Fruit fly (Drosophila melanogaster): ENCODE measurements around the gene Gpdh3.

DNA sequence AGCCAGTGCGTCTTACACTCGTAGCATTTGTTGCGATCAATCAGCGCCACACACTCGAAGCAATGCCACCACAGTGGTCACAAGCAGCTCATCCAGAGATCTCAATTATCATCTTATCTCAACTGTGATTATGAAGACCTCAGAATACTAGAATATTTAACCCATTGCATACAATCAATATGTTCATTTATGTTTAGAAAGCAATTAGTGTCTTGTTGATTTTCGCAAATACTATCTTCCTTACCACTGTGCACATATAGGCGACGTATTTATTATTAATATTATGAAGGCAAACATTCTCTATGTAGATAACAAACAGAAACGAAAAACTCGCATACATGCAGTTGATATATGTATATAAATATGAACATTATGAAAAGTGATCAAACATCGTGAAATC lies 23.0 kb upstream of the Gpdh3 start:
- TF ChIP-seq CG13204 (GFP tag; optimal IDR thresholded peaks at IDR 0.05): no peak
- TF ChIP-seq gl (tag; optimal IDR thresholded peaks at IDR 0.05): peak; percentile 69
- peak; percentile 94 for TF ChIP-seq Ets98B (GFP tag; IDR thresholded peaks at IDR 0.05)
- TF ChIP-seq fd96Ca (GFP tag; IDR thresholded peaks at IDR 0.05): peak; percentile 89
- TF ChIP-seq D1 (tag; optimal IDR thresholded peaks at IDR 0.05): no peak
- TF ChIP-seq CG14655 (GFP tag; optimal IDR thresholded peaks at IDR 0.05): peak; percentile 78
- TF ChIP-seq CG34367 (tag; optimal IDR thresholded peaks at IDR 0.05): peak; percentile 78
- TF ChIP-seq CG12605 (GFP tag; IDR thresholded peaks at IDR 0.05): peak; percentile 87
- peak; percentile 48 for TF ChIP-seq EcR (GFP tag; optimal IDR thresholded peaks at IDR 0.05)
- peak; percentile 75 for TF ChIP-seq CG15710 (tag; optimal IDR thresholded peaks at IDR 0.05)
- peak; percentile 83 for TF ChIP-seq CG17806 (tag; optimal IDR thresholded peaks at IDR 0.05)
